Worm (Caenorhabditis elegans) whole organism, L1 larva: ENCODE data around the gene osta-3.

Experiments used
- aha-1 ChIP-seq: fragments of 150-350 bp; optimal IDR thresholded peaks from 2 replicates; lab custom pipeline; 2014; ENCODE audit warnings: missing biosample characterization, missing genetic modification characterization
- blmp-1 ChIP-seq: fragments of 150-350 bp; optimal IDR thresholded peaks from 2 replicates; lab custom pipeline; 2014; ENCODE audit warnings: missing biosample characterization, missing genetic modification characterization
- efl-3 ChIP-seq: fragments of 200-800 bp; sonication (Bioruptor generic); optimal IDR thresholded peaks from 2 replicates; lab custom pipeline; 2018; ENCODE audit warnings: mild to moderate bottlenecking, missing genetic modification characterization, missing compliant biosample characterization
- hpl-2 ChIP-seq: fragments of 150-350 bp; optimal IDR thresholded peaks from 2 replicates; lab custom pipeline; 2014; ENCODE audit warnings: missing biosample characterization, missing genetic modification reagents, missing genetic modification characterization
- nhr-12 ChIP-seq: sonication (generic microtip); optimal IDR thresholded peaks from 2 replicates; lab custom pipeline; 2017; ENCODE audit warnings: missing biosample characterization, missing genetic modification characterization
- nhr-28 ChIP-seq: fragments of 150-350 bp; optimal IDR thresholded peaks from 2 replicates; lab custom pipeline; 2014; ENCODE audit warnings: missing biosample characterization, missing genetic modification characterization
- nhr-77 ChIP-seq: fragments of 150-350 bp; optimal IDR thresholded peaks from 2 replicates; lab custom pipeline; 2014; ENCODE audit warnings: missing biosample characterization, missing genetic modification characterization
- snpc-4 ChIP-seq: fragments of 150-350 bp; optimal IDR thresholded peaks from 2 replicates; lab custom pipeline; 2014; ENCODE audit warnings: missing biosample characterization, missing genetic modification characterization
- unc-130 ChIP-seq: fragments of 150-350 bp; optimal IDR thresholded peaks from 2 replicates; lab custom pipeline; 2017; ENCODE audit warnings: missing biosample characterization, missing genetic modification characterization, inconsistent platforms

ce11 chrII:14804259-14804899 is 8.0 kb upstream of the osta-3 start, which contains the start of gene W01D2.3:
- no peak for TF ChIP-seq unc-130 (tag; lab: Kevin White, UChicago)
- TF ChIP-seq blmp-1, result peak; percentile 48
- peak; percentile 99 for TF ChIP-seq snpc-4 (tag; lab: Kevin White, UChicago)
- peak; percentile 59 for TF ChIP-seq efl-3 (GFP tag; lab: Kevin White, UChicago)
- TF ChIP-seq nhr-12, result no peak
- TF ChIP-seq aha-1, result no peak
- no peak for TF ChIP-seq nhr-28 (tag; lab: Kevin White, UChicago)
- TF ChIP-seq hpl-2 (GFP tag; lab: Kevin White, UChicago), result no peak
- TF ChIP-seq nhr-77, result peak; percentile 55
